Fruit fly (Drosophila melanogaster): ENCODE measurements around the gene SNF4Agamma.

SNF4Agamma gene

DNA sequence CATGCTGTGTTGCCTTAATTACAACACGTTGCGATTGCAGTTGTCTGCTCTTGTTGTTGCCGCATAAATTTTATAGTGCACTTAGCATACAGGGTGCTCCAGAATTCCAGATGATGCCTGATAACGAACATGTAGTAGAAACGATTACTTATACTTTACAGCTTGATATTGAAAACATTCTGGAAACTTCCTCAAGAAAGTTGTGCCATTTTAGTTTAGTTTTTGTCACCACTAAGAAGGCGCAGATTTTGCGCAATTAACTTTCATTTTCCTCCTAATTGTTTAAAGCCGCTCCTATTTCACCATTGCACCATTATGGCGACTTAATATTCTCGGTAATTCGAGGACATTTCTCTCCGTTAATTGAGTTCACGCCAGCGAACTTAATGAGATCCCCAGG lies 51.7 kb downstream of the SNF4Agamma start:
- TF ChIP-seq CG17806 (tag; optimal IDR thresholded peaks at IDR 0.05) (peak; percentile 30), Pif1B (GFP tag; optimal IDR thresholded peaks at IDR 0.05) (peak; percentile 5), CG4496 (GFP tag; IDR thresholded peaks at IDR 0.05) (no peak), gl (tag; optimal IDR thresholded peaks at IDR 0.05) (no peak), CG8301 (tag; optimal IDR thresholded peaks at IDR 0.05) (no peak), CG10348 (GFP tag; IDR thresholded peaks at IDR 0.05) (no peak), Pif1A (GFP tag; optimal IDR thresholded peaks at IDR 0.05) (peak; percentile 4), CG34367 (tag; optimal IDR thresholded peaks at IDR 0.05) (no peak), CG32121 (GFP tag; IDR thresholded peaks at IDR 0.05) (no peak), CG13204 (GFP tag; optimal IDR thresholded peaks at IDR 0.05) (peak; percentile 22), CG9948 (tag; optimal IDR thresholded peaks at IDR 0.05) (peak; percentile 31), Snoo (tag; optimal IDR thresholded peaks at IDR 0.05) (no peak), EcR (GFP tag; optimal IDR thresholded peaks at IDR 0.05) (no peak), Ets98B (GFP tag; IDR thresholded peaks at IDR 0.05) (no peak), fd96Ca (GFP tag; IDR thresholded peaks at IDR 0.05) (no peak), CG14655 (GFP tag; optimal IDR thresholded peaks at IDR 0.05) (no peak), CG15710 (tag; optimal IDR thresholded peaks at IDR 0.05) (peak; percentile 37), CG8159 (tag; optimal IDR thresholded peaks at IDR 0.05) (peak; percentile 46), D1 (tag; optimal IDR thresholded peaks at IDR 0.05) (no peak), CG12605 (GFP tag; IDR thresholded peaks at IDR 0.05) (no peak), rn (GFP tag; IDR thresholded peaks at IDR 0.05) (no peak)

DNA sequence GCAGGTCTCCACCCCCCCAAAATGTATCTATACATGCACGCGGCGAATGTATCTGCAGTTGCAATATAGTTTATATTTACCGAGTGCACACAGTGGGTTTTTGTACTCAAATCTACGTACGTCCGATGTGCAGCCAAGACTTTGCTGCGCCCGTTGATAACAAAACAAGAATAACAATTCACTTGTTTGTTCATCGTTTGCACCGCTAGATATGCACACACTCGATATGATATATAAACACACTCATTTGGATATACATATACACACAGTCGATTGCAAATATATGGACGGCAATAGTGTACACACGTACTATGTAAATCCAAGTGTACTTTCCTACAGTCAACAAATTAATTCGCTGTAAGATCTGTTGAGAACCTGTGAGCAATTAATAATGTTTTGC lies 53.2 kb downstream of the SNF4Agamma start:
- TF ChIP-seq Snoo (tag; optimal IDR thresholded peaks at IDR 0.05) (no peak), CG32121 (GFP tag; IDR thresholded peaks at IDR 0.05) (0 out of 2 replicates have a peak, but pooled peaks have one; percentile 18)

DNA sequence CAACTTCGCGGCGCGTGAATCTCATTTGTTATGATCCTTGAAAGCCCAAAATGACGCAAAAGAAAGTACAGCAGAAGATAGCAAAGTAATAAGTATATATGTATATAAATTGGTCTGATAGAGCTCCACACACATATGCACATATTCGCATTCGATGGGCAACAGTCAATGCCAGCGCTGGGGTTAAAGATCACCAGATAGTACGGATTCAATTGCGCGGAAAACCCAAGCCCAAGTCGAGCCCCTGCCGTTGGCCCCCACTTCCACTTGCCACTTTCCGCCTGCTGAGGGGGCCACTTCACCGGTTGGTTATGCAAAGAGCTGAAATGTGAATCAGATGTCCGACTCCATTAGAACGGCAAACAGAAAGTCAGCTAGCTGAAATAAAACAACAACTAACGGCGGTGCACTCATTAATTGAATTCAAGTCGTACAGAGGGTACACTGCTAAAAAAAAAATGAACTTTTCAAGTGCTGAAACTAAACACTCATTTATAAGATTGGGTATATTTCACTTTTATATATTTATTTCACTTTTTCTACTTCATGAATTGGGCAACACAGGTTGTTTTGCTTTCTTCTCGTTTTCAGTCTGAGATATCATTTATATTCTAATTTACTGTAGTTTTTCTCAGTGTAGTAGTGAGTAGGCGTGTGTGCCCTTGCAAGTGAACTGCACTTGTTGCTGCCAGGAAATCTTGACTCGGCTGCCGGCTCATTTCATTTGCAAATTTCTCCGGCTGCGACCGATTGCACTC lies 54.9 kb downstream of the SNF4Agamma start:
- TF ChIP-seq D1 (tag; optimal IDR thresholded peaks at IDR 0.05) (no peak), CG14655 (GFP tag; optimal IDR thresholded peaks at IDR 0.05) (peak; percentile 66), EcR (GFP tag; optimal IDR thresholded peaks at IDR 0.05) (no peak), fd96Ca (GFP tag; IDR thresholded peaks at IDR 0.05) (0 out of 3 replicates have a peak, but pooled peaks have one; percentile 15), CG32121 (GFP tag; IDR thresholded peaks at IDR 0.05) (peak; percentile 41; the same call in 1 of the 2 replicates), Pif1A (GFP tag; optimal IDR thresholded peaks at IDR 0.05) (peak; percentile 43), CG9948 (tag; optimal IDR thresholded peaks at IDR 0.05) (peak; percentile 42), rn (GFP tag; IDR thresholded peaks at IDR 0.05) (no peak), CG10348 (GFP tag; IDR thresholded peaks at IDR 0.05) (no peak), CG15710 (tag; optimal IDR thresholded peaks at IDR 0.05) (peak; percentile 56), CG17806 (tag; optimal IDR thresholded peaks at IDR 0.05) (peak; percentile 53), CG8159 (tag; optimal IDR thresholded peaks at IDR 0.05) (peak; percentile 68), CG34367 (tag; optimal IDR thresholded peaks at IDR 0.05) (peak; percentile 26), CG12605 (GFP tag; IDR thresholded peaks at IDR 0.05) (0 out of 2 replicates have a peak, but pooled peaks have one; percentile 39), CG13204 (GFP tag; optimal IDR thresholded peaks at IDR 0.05) (no peak), CG8301 (tag; optimal IDR thresholded peaks at IDR 0.05) (peak; percentile 62), CG4496 (GFP tag; IDR thresholded peaks at IDR 0.05) (peak; percentile 62; the same call in 2 of the 3 replicates), Ets98B (GFP tag; IDR thresholded peaks at IDR 0.05) (peak; percentile 29), Snoo (tag; optimal IDR thresholded peaks at IDR 0.05) (peak; percentile 18), Pif1B (GFP tag; optimal IDR thresholded peaks at IDR 0.05) (peak; percentile 2), gl (tag; optimal IDR thresholded peaks at IDR 0.05) (no peak)

DNA sequence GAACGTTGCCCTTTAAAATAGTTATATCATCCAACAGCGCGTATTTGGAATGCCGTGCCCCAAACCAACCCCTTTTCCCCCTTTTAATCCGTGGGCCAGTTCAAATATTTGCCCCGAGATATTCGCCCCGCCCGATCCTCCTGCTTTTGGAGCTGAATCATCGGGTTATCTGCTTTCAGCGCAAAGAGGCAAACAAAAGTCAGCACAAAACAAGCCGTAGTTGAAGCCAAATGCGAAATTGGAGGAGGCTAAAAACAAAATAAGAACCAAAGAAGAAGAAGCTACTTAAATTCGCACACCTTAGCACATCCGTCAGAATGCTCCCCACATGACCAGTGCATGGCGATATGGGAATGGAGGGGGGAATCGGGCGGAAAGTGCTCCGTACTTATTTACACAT lies 57.0 kb downstream of the SNF4Agamma start:
- no peak for TF ChIP-seq CG34367 (tag; optimal IDR thresholded peaks at IDR 0.05)
- no peak for TF ChIP-seq CG9948 (tag; optimal IDR thresholded peaks at IDR 0.05)
- TF ChIP-seq D1 (tag; optimal IDR thresholded peaks at IDR 0.05) = no peak
- TF ChIP-seq rn (GFP tag; IDR thresholded peaks at IDR 0.05) = no peak
- TF ChIP-seq CG8301 (tag; optimal IDR thresholded peaks at IDR 0.05) = no peak
- no peak for TF ChIP-seq Pif1B (GFP tag; optimal IDR thresholded peaks at IDR 0.05)
- TF ChIP-seq CG32121 (GFP tag; IDR thresholded peaks at IDR 0.05) = no peak
- no peak for TF ChIP-seq Ets98B (GFP tag; IDR thresholded peaks at IDR 0.05)
- no peak for TF ChIP-seq CG14655 (GFP tag; optimal IDR thresholded peaks at IDR 0.05)
- no peak for TF ChIP-seq fd96Ca (GFP tag; IDR thresholded peaks at IDR 0.05)
- TF ChIP-seq CG10348 (GFP tag; IDR thresholded peaks at IDR 0.05) = no peak
- TF ChIP-seq CG15710 (tag; optimal IDR thresholded peaks at IDR 0.05) = no peak
- no peak for TF ChIP-seq gl (tag; optimal IDR thresholded peaks at IDR 0.05)

DNA sequence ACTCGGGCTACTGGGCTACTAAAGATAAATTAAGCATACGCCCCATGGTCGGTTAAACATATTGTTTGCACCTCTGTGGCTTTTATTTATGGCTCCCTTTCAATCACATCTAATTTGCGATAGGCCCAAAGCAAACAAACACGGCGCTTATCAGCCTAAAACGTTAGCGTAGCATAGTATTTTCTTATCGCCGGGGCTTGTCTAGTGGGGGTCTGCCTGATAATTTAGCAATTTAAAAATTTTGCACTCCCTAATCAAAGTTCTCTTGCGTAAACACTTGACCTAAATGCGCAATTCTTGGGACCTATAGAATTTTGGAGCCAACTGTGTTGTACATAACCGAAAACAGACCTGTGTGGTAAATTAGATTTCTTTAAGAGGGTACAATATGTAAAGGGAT lies 57.5 kb downstream of the SNF4Agamma start:
- TF ChIP-seq CG13204 (GFP tag; optimal IDR thresholded peaks at IDR 0.05) = no peak
- no peak for TF ChIP-seq Pif1B (GFP tag; optimal IDR thresholded peaks at IDR 0.05)
- no peak for TF ChIP-seq fd96Ca (GFP tag; IDR thresholded peaks at IDR 0.05)
- no peak for TF ChIP-seq CG10348 (GFP tag; IDR thresholded peaks at IDR 0.05)
- TF ChIP-seq CG8159 (tag; optimal IDR thresholded peaks at IDR 0.05) = no peak
- TF ChIP-seq Ets98B (GFP tag; IDR thresholded peaks at IDR 0.05) = no peak
- TF ChIP-seq CG4496 (GFP tag; IDR thresholded peaks at IDR 0.05) = no peak
- TF ChIP-seq CG8301 (tag; optimal IDR thresholded peaks at IDR 0.05) = no peak
- TF ChIP-seq CG14655 (GFP tag; optimal IDR thresholded peaks at IDR 0.05) = no peak

All from whole organism, pupa.